Worm (Caenorhabditis elegans): ENCODE data around the gene C12D12.3.

- TF ChIP-seq lin-39 (tag; optimal IDR thresholded peaks at IDR 0.05) (no peak), egl-27 (tag; optimal IDR thresholded peaks at IDR 0.05) (no peak), nhr-28 (tag; optimal IDR thresholded peaks at IDR 0.05) (no peak)
These were observed 28.0 kb downstream of the C12D12.3 start for ce11 chrX:3517141-3517540.

Data from whole organism, L3 larva.